Worm (Caenorhabditis elegans) whole organism, young adult: ENCODE data around the gene gpd-4.

Experiments
- B0019.2 ChIP-seq: fragments of 200-800 bp; sonication (Bioruptor generic); conservative IDR thresholded peaks from 2 replicates; pipeline ENCODE4 v1.3.6; 2022; ENCODE audit warnings: missing genetic modification reagents, missing genetic modification characterization, missing compliant biosample characterization
- B0035.1 ChIP-seq: sonication (generic microtip); optimal IDR thresholded peaks from 2 replicates; lab custom pipeline; 2016; ENCODE audit warnings: missing genetic modification characterization, mild to moderate bottlenecking, missing compliant biosample characterization, missing genotype, missing genetic modification reagents
- B0261.1 ChIP-seq: sonication (generic microtip); optimal IDR thresholded peaks from 2 replicates; lab custom pipeline; 2016; ENCODE audit warnings: mild to moderate bottlenecking, missing genetic modification characterization, moderate library complexity, missing compliant biosample characterization
- C17E4.6 ChIP-seq: fragments of 200-800 bp; sonication (Bioruptor generic); IDR thresholded peaks from 2 replicates; pipeline ENCODE4 v1.3.6; 2022; ENCODE audit warnings: missing genetic modification reagents, missing genetic modification characterization, missing compliant biosample characterization
- F22D6.2 ChIP-seq: sonication (generic microtip); optimal IDR thresholded peaks from 2 replicates; lab custom pipeline; 2016; ENCODE audit warnings: mild to moderate bottlenecking, missing genetic modification characterization, missing compliant biosample characterization
- F33H1.4 ChIP-seq: fragments of 200-800 bp; sonication (Bioruptor generic); IDR thresholded peaks from 2 replicates; pipeline ENCODE4 v1.3.6; 2022; ENCODE audit warnings: missing genetic modification reagents, missing genetic modification characterization, missing compliant biosample characterization
- F37B4.10 ChIP-seq: fragments of 200-800 bp; sonication (Bioruptor generic); IDR thresholded peaks from 2 replicates; pipeline ENCODE4 v1.3.6; 2022; ENCODE audit warnings: missing genetic modification characterization, missing compliant biosample characterization
- F52B5.7 ChIP-seq: sonication (generic microtip); optimal IDR thresholded peaks from 2 replicates; lab custom pipeline; 2016; ENCODE audit warnings: mild to moderate bottlenecking, missing genetic modification characterization, missing compliant biosample characterization
- F55B11.4 ChIP-seq: sonication (generic microtip); optimal IDR thresholded peaks from 2 replicates; lab custom pipeline; 2016; ENCODE audit warnings: missing compliant biosample characterization, missing genetic modification characterization, borderline replicate concordance; ENCODE audit not compliant: insufficient read depth
- F57A8.1 ChIP-seq: fragments of 200-800 bp; sonication (Bioruptor generic); optimal IDR thresholded peaks from 2 replicates; lab custom pipeline; 2018; ENCODE audit warnings: mild to moderate bottlenecking, missing genetic modification characterization, moderate library complexity, missing compliant biosample characterization
- akir-1 ChIP-seq: fragments of 200-800 bp; sonication (Bioruptor generic); optimal IDR thresholded peaks from 2 replicates; lab custom pipeline; 2018; ENCODE audit warnings: mild to moderate bottlenecking, missing genetic modification characterization, moderate library complexity, missing compliant biosample characterization
- aptf-2 ChIP-seq: fragments of 200-800 bp; sonication (Bioruptor generic); conservative IDR thresholded peaks from 2 replicates; pipeline ENCODE4 v1.3.6; 2022; ENCODE audit warnings: missing genetic modification reagents, missing genetic modification characterization, missing compliant biosample characterization
- aptf-3 ChIP-seq: fragments of 200-800 bp; sonication (Bioruptor generic); IDR thresholded peaks from 2 replicates; pipeline ENCODE4 v1.3.6; 2022; ENCODE audit warnings: missing genetic modification characterization, missing compliant biosample characterization
- bed-1 ChIP-seq: fragments of 200-800 bp; sonication (Bioruptor generic); IDR thresholded peaks from 2 replicates; pipeline ENCODE4 v1.3.6; 2022; ENCODE audit warnings: missing genetic modification reagents, missing genetic modification characterization, missing compliant biosample characterization
- ceh-27 ChIP-seq: fragments of 200-800 bp; sonication (Bioruptor generic); optimal IDR thresholded peaks from 2 replicates; lab custom pipeline; 2018; ENCODE audit warnings: mild to moderate bottlenecking, missing genetic modification characterization, moderate library complexity, missing compliant biosample characterization
- ceh-79 ChIP-seq: sonication (generic microtip); optimal IDR thresholded peaks from 2 replicates; lab custom pipeline; 2017; ENCODE audit warnings: mild to moderate bottlenecking, missing genetic modification characterization, missing compliant biosample characterization
- chd-7 ChIP-seq: sonication (generic microtip); optimal IDR thresholded peaks from 2 replicates; lab custom pipeline; 2016; ENCODE audit warnings: mild to moderate bottlenecking, missing genetic modification characterization, moderate library complexity, missing compliant biosample characterization
- dpl-1 ChIP-seq: fragments of 150-350 bp; optimal IDR thresholded peaks from 2 replicates; lab custom pipeline; 2014; ENCODE audit warnings: missing biosample characterization, missing genetic modification reagents, missing genetic modification characterization
- egl-18 ChIP-seq: fragments of 200-800 bp; sonication (Bioruptor generic); IDR thresholded peaks from 2 replicates; pipeline ENCODE4 v1.3.6; 2022; ENCODE audit warnings: missing genetic modification reagents, missing genetic modification characterization, missing compliant biosample characterization
- egl-44 ChIP-seq: fragments of 200-800 bp; sonication (Bioruptor generic); IDR thresholded peaks from 2 replicates; pipeline ENCODE4 v1.3.6; 2022; ENCODE audit warnings: missing genetic modification reagents, missing genetic modification characterization, missing compliant biosample characterization
- egrh-3 ChIP-seq: fragments of 200-800 bp; sonication (Bioruptor generic); IDR thresholded peaks from 2 replicates; pipeline ENCODE4 v1.3.6; 2022; ENCODE audit warnings: missing genetic modification reagents, missing genetic modification characterization, missing compliant biosample characterization
- fkh-3 ChIP-seq: sonication (generic microtip); optimal IDR thresholded peaks from 2 replicates; lab custom pipeline; 2016; ENCODE audit warnings: mild to moderate bottlenecking, missing genetic modification characterization, missing compliant biosample characterization
- gei-17 ChIP-seq: fragments of 200-800 bp; sonication (Bioruptor generic); optimal IDR thresholded peaks from 2 replicates; lab custom pipeline; 2018; ENCODE audit warnings: mild to moderate bottlenecking, missing genetic modification characterization, missing compliant biosample characterization
- hlh-12 ChIP-seq: sonication (generic microtip); optimal IDR thresholded peaks from 2 replicates; lab custom pipeline; 2016; ENCODE audit warnings: missing genetic modification characterization, missing compliant biosample characterization
- hlh-26 ChIP-seq: fragments of 200-800 bp; sonication (Bioruptor generic); conservative IDR thresholded peaks from 2 replicates; pipeline ENCODE4 v1.3.6; 2022; ENCODE audit warnings: missing genetic modification reagents, missing genetic modification characterization, missing compliant biosample characterization
- hsf-1 ChIP-seq: fragments of 200-800 bp; sonication (Bioruptor generic); IDR thresholded peaks from 2 replicates; pipeline ENCODE4 v1.3.6; 2022; ENCODE audit warnings: missing genetic modification reagents, missing genetic modification characterization, missing compliant biosample characterization
- lin-26 ChIP-seq: fragments of 200-800 bp; sonication (Bioruptor generic); IDR thresholded peaks from 2 replicates; pipeline ENCODE4 v1.3.6; 2022; ENCODE audit warnings: missing genetic modification reagents, missing genetic modification characterization, missing compliant biosample characterization
- lin-54 ChIP-seq: fragments of 200-800 bp; sonication (Bioruptor generic); optimal IDR thresholded peaks from 2 replicates; lab custom pipeline; 2018; ENCODE audit warnings: mild to moderate bottlenecking, missing genetic modification characterization, missing compliant biosample characterization
- lir-1 ChIP-seq: fragments of 200-800 bp; sonication (Bioruptor generic); conservative IDR thresholded peaks from 2 replicates; pipeline ENCODE4 v1.3.6; 2022; ENCODE audit warnings: missing genetic modification reagents, missing genetic modification characterization, missing compliant biosample characterization
- lsl-1 ChIP-seq: fragments of 200-800 bp; sonication (Bioruptor generic); optimal IDR thresholded peaks from 2 replicates; lab custom pipeline; 2018; ENCODE audit warnings: mild to moderate bottlenecking, missing genetic modification characterization, moderate library complexity, missing compliant biosample characterization
- mel-28 ChIP-seq: sonication (generic microtip); optimal IDR thresholded peaks from 2 replicates; lab custom pipeline; 2016; ENCODE audit warnings: borderline replicate concordance, mild to moderate bottlenecking, missing genetic modification characterization, missing compliant biosample characterization
- mxl-1 ChIP-seq: sonication (generic microtip); optimal IDR thresholded peaks from 2 replicates; lab custom pipeline; 2016; ENCODE audit warnings: missing genetic modification characterization, missing compliant biosample characterization
- nfyb-1 ChIP-seq: fragments of 200-800 bp; sonication (Bioruptor generic); IDR thresholded peaks from 2 replicates; pipeline ENCODE4 v1.3.6; 2022; ENCODE audit warnings: missing genetic modification reagents, missing genetic modification characterization, missing compliant biosample characterization
- nhr-27 ChIP-seq: fragments of 200-800 bp; sonication (Bioruptor generic); optimal IDR thresholded peaks from 2 replicates; lab custom pipeline; 2018; ENCODE audit warnings: mild to moderate bottlenecking, missing genetic modification characterization, moderate library complexity, missing compliant biosample characterization
- nhr-90 ChIP-seq: sonication (generic microtip); optimal IDR thresholded peaks from 2 replicates; lab custom pipeline; 2016; ENCODE audit warnings: missing genotype, mild to moderate bottlenecking, missing genetic modification characterization, missing compliant biosample characterization
- snpc-1.1 ChIP-seq: sonication (generic microtip); optimal IDR thresholded peaks from 2 replicates; lab custom pipeline; 2017; ENCODE audit warnings: missing genetic modification characterization, mild to moderate bottlenecking, missing compliant biosample characterization, antibody characterized with exemption, moderate library complexity, missing genotype, missing genetic modification reagents; ENCODE audit not compliant: insufficient read depth
- snpc-1.3 ChIP-seq: sonication (generic microtip); optimal IDR thresholded peaks from 2 replicates; lab custom pipeline; 2017; ENCODE audit warnings: missing genetic modification characterization, mild to moderate bottlenecking, missing compliant biosample characterization, antibody characterized with exemption, moderate library complexity, missing genotype, missing genetic modification reagents; ENCODE audit not compliant: insufficient read depth
- snpc-3.4 ChIP-seq: sonication (generic microtip); optimal IDR thresholded peaks from 2 replicates; lab custom pipeline; 2017; ENCODE audit warnings: missing genetic modification characterization, mild to moderate bottlenecking, missing compliant biosample characterization, antibody characterized with exemption, moderate library complexity, missing genotype, missing genetic modification reagents
- tbp1 ChIP-seq: fragments of 200-800 bp; sonication (Bioruptor generic); optimal IDR thresholded peaks from 2 replicates; lab custom pipeline; 2018; ENCODE audit warnings: mild to moderate bottlenecking, missing genetic modification characterization, missing compliant biosample characterization
- unc-130 ChIP-seq: sonication (generic microtip); optimal IDR thresholded peaks from 2 replicates; lab custom pipeline; 2016; ENCODE audit warnings: missing genetic modification reagents, missing genetic modification characterization, missing compliant biosample characterization
- unc-62 ChIP-seq: fragments of 150-350 bp; optimal IDR thresholded peaks from 2 replicates; lab custom pipeline; 2014; ENCODE audit warnings: missing biosample characterization, missing genetic modification reagents, missing genetic modification characterization
- zim-3 ChIP-seq: sonication (generic microtip); optimal IDR thresholded peaks from 2 replicates; lab custom pipeline; 2017; ENCODE audit warnings: mild to moderate bottlenecking, missing genetic modification characterization, moderate library complexity, missing compliant biosample characterization
- ztf-18 ChIP-seq: sonication (generic microtip); optimal IDR thresholded peaks from 2 replicates; lab custom pipeline; 2016; ENCODE audit warnings: missing genotype, mild to moderate bottlenecking, missing genetic modification characterization, missing compliant biosample characterization
- ztf-22 ChIP-seq: fragments of 200-800 bp; sonication (Bioruptor generic); optimal IDR thresholded peaks from 2 replicates; lab custom pipeline; 2018; ENCODE audit warnings: mild to moderate bottlenecking, missing genetic modification characterization, moderate library complexity, missing compliant biosample characterization
- ztf-28 ChIP-seq: fragments of 200-800 bp; sonication (Bioruptor generic); IDR thresholded peaks from 2 replicates; pipeline ENCODE4 v1.3.6; 2022; ENCODE audit warnings: missing genetic modification reagents, missing genetic modification characterization, missing compliant biosample characterization
- ztf-3 ChIP-seq: fragments of 200-800 bp; sonication (Bioruptor generic); optimal IDR thresholded peaks from 2 replicates; lab custom pipeline; 2018; ENCODE audit warnings: mild to moderate bottlenecking, missing genetic modification characterization, missing compliant biosample characterization
- ztf-6 ChIP-seq: fragments of 200-800 bp; sonication (Bioruptor generic); IDR thresholded peaks from 2 replicates; pipeline ENCODE4 v1.3.6; 2022; ENCODE audit warnings: missing genetic modification reagents, missing genetic modification characterization, missing compliant biosample characterization

gpd-4 gene

ce11 chrII:10168905-10169782, 1.9 kb upstream of the gpd-4 start, which contains the start of gene daf-19 (continued):
- TF ChIP-seq ceh-79 (tag; lab: Kevin White, UChicago) (no peak), tbp1 (peak; percentile 24), gei-17 (GFP tag; lab: Kevin White, UChicago) (no peak), unc-62 (GFP tag; lab: Kevin White, UChicago) (no peak), B0035.1 (tag; lab: Kevin White, UChicago) (no peak), egrh-3 (GFP tag; lab: Robert Waterston, UW) (peak; percentile 45), ztf-22 (no peak), snpc-3.4 (tag; lab: Kevin White, UChicago) (no peak), nhr-27 (tag; lab: Kevin White, UChicago) (no peak), mel-28 (tag; lab: Kevin White, UChicago) (no peak), F57A8.1 (GFP tag; lab: Kevin White, UChicago) (no peak), zim-3 (no peak), F37B4.10 (no peak), ceh-27 (peak; percentile 59), nfyb-1 (GFP tag; lab: Robert Waterston, UW) (peak; percentile 79), aptf-2 (GFP tag; lab: Robert Waterston, UW) (no peak), ztf-6 (GFP tag; lab: Robert Waterston, UW) (no peak), nhr-90 (no peak), akir-1 (GFP tag; lab: Kevin White, UChicago) (no peak), F55B11.4 (tag; lab: Kevin White, UChicago) (no peak), C17E4.6 (no peak), hsf-1 (GFP tag; lab: Robert Waterston, UW) (no peak), aptf-3 (GFP tag; lab: Robert Waterston, UW) (no peak), F22D6.2 (tag; lab: Kevin White, UChicago) (no peak), lin-54 (GFP tag; lab: Kevin White, UChicago) (no peak), F33H1.4 (no peak), unc-130 (GFP tag; lab: Kevin White, UChicago) (no peak), lin-26 (GFP tag; lab: Robert Waterston, UW) (no peak), B0261.1 (tag; lab: Kevin White, UChicago) (no peak), hlh-12 (tag; lab: Kevin White, UChicago) (no peak), ztf-18 (tag; lab: Kevin White, UChicago) (peak; percentile 12), ztf-3 (GFP tag; lab: Kevin White, UChicago) (no peak), egl-44 (no peak), mxl-1 (tag; lab: Kevin White, UChicago) (no peak), bed-1 (GFP tag; lab: Robert Waterston, UW) (no peak), snpc-1.3 (tag; lab: Kevin White, UChicago) (no peak), lir-1 (GFP tag; lab: Robert Waterston, UW) (no peak; the same call in 1 of the 2 replicates), ztf-28 (GFP tag; lab: Robert Waterston, UW) (no peak), egl-18 (GFP tag; lab: Robert Waterston, UW) (no peak), lsl-1 (GFP tag; lab: Kevin White, UChicago) (no peak), snpc-1.1 (tag; lab: Kevin White, UChicago) (no peak), chd-7 (tag; lab: Kevin White, UChicago) (peak; percentile 40), fkh-3 (tag; lab: Kevin White, UChicago) (no peak), hlh-26 (GFP tag; lab: Robert Waterston, UW) (no peak), B0019.2 (GFP tag; lab: Robert Waterston, UW) (no peak), F52B5.7 (no peak), dpl-1 (GFP tag; lab: Kevin White, UChicago) (no peak)
